Fruit fly (Drosophila melanogaster) whole organism, embryonic: ENCODE measurements around the gene ckd.

Experiments
- CG1233 ChIP-seq: fragments of 200-800 bp; sonication (Bioruptor generic); optimal IDR thresholded peaks from 4 replicates; lab custom pipeline; 2018; ENCODE audit warnings: missing biosample characterization, mild to moderate bottlenecking, missing genetic modification characterization
- CG1603 ChIP-seq: fragments of 200-800 bp; sonication (Bioruptor generic); optimal IDR thresholded peaks from 2 replicates; lab custom pipeline; 2019; ENCODE audit warnings: missing biosample characterization, mild to moderate bottlenecking, missing genetic modification characterization, moderate library complexity
- D19A ChIP-seq: fragments of 200-800 bp; optimal IDR thresholded peaks from 3 replicates; lab custom pipeline; 2019; ENCODE audit warnings: missing biosample characterization, mild to moderate bottlenecking, missing genetic modification characterization, moderate library complexity
- Hr78 ChIP-seq, 2 experiments: fragments of 200-800 bp in 1 of 2; fragments of >200 bp in 1 of 2; sonication (Bioruptor generic) in 1 of 2; optimal IDR thresholded peaks; 2 replicates each; lab custom pipeline; 2017 to 2019; ENCODE audit warnings: missing biosample characterization in 2 of 2, missing genetic modification characterization in 2 of 2, mild to moderate bottlenecking in 1 of 2, moderate library complexity in 1 of 2
- Xbp1 ChIP-seq: fragments of 200-800 bp; sonication (Bioruptor generic); optimal IDR thresholded peaks from 3 replicates; lab custom pipeline; 2016; ENCODE audit warnings: missing biosample characterization, mild to moderate bottlenecking, missing genetic modification characterization
- dati ChIP-seq: fragments of 200-800 bp; sonication (Bioruptor generic); IDR thresholded peaks from 2 replicates; pipeline ENCODE4 v1.3.6; 2022; ENCODE audit warnings: missing biosample characterization, missing genetic modification characterization
- klu ChIP-seq: fragments of 200-800 bp; sonication (Bioruptor generic); IDR thresholded peaks from 2 replicates; pipeline ENCODE4 v1.3.6; 2022; ENCODE audit warnings: missing biosample characterization, missing genetic modification characterization
- so ChIP-seq: fragments of 200-800 bp; sonication (Bioruptor generic); IDR thresholded peaks from 3 replicates; pipeline ENCODE4 v1.3.6; 2022; ENCODE audit warnings: missing biosample characterization, missing genetic modification characterization

DNA sequence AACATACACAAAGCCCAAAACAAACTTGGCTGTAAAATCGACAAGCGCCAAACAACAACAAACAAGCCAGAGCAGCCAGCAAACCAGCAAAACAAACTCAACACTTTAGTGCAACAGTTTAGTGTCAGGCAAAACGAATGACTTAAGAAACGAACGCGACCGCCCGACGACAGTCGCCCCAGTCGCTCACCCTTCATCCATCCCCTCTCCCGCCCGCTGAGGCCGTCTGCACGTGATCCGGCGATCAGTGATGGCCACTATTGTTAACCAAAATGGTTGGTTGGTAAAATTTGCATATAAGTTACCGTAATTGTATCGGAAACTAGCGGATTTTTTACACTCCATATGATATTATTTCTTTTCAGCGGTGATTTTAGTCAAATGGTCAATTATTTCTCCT is 4.0 kb upstream of the ckd start:
- TF ChIP-seq CG1603 (tag; lab: Kevin White, UChicago) (no peak), dati (GFP tag; lab: Robert Waterston, UW) (no peak), klu (no peak), Hr78 (GFP tag; optimal IDR thresholded peaks at IDR 0.05; lab: Kevin White, UChicago) (no peak), D19A (tag; lab: Kevin White, UChicago) (no peak), so (GFP tag; lab: Robert Waterston, UW) (no peak), Xbp1 (GFP tag; lab: Kevin White, UChicago) (no peak), CG1233 (GFP tag; lab: Kevin White, UChicago) (no peak)
